Worm (Caenorhabditis elegans) whole organism, young adult: ENCODE results near the gene F38B6.2.
A peak's percentile ranks its signal among the peaks of the same experiment; 100 is the strongest.

Experiments
- B0019.2 ChIP-seq: fragments of 200-800 bp; sonication (Bioruptor generic); conservative IDR thresholded peaks from 2 replicates; pipeline ENCODE4 v1.3.6; 2022; ENCODE audit warnings: missing genetic modification reagents, missing genetic modification characterization, missing compliant biosample characterization
- C17E4.6 ChIP-seq: fragments of 200-800 bp; sonication (Bioruptor generic); IDR thresholded peaks from 2 replicates; pipeline ENCODE4 v1.3.6; 2022; ENCODE audit warnings: missing genetic modification reagents, missing genetic modification characterization, missing compliant biosample characterization
- F22D6.2 ChIP-seq: sonication (generic microtip); optimal IDR thresholded peaks from 2 replicates; lab custom pipeline; 2016; ENCODE audit warnings: mild to moderate bottlenecking, missing genetic modification characterization, missing compliant biosample characterization
- F39B2.1 ChIP-seq: fragments of 200-800 bp; sonication (Bioruptor generic); IDR thresholded peaks from 2 replicates; pipeline ENCODE4 v1.3.6; 2022; ENCODE audit warnings: missing genetic modification reagents, missing genetic modification characterization, missing compliant biosample characterization
- T26A5.8 ChIP-seq: sonication (generic microtip); optimal IDR thresholded peaks from 2 replicates; lab custom pipeline; 2016; ENCODE audit warnings: missing genetic modification characterization, missing compliant biosample characterization
- Y56A3A.18 ChIP-seq: fragments of 200-800 bp; sonication (Bioruptor generic); IDR thresholded peaks from 2 replicates; pipeline ENCODE4 v1.3.6; 2022; ENCODE audit warnings: missing genetic modification reagents, missing genetic modification characterization, missing compliant biosample characterization
- akir-1 ChIP-seq: fragments of 200-800 bp; sonication (Bioruptor generic); optimal IDR thresholded peaks from 2 replicates; lab custom pipeline; 2018; ENCODE audit warnings: mild to moderate bottlenecking, missing genetic modification characterization, moderate library complexity, missing compliant biosample characterization
- aptf-3 ChIP-seq: fragments of 200-800 bp; sonication (Bioruptor generic); IDR thresholded peaks from 2 replicates; pipeline ENCODE4 v1.3.6; 2022; ENCODE audit warnings: missing genetic modification characterization, missing compliant biosample characterization
- bed-2 ChIP-seq: fragments of 200-800 bp; sonication (Bioruptor generic); IDR thresholded peaks from 2 replicates; pipeline ENCODE4 v1.3.6; 2022; ENCODE audit warnings: missing genetic modification reagents, missing genetic modification characterization, missing compliant biosample characterization
- ccch-3 ChIP-seq: fragments of 200-800 bp; sonication (Bioruptor generic); optimal IDR thresholded peaks from 2 replicates; lab custom pipeline; 2018; ENCODE audit warnings: mild to moderate bottlenecking, missing genetic modification characterization, missing compliant biosample characterization
- cebp-1 ChIP-seq, 2 experiments: fragments of 200-800 bp in 1 of 2; sonication (Bioruptor generic) in 1 of 2; sonication (generic microtip) in 1 of 2; IDR thresholded peaks in 1 of 2; optimal IDR thresholded peaks in 1 of 2; 2 replicates each; pipeline versions ENCODE4 v1.3.6 to Lab custom; 2017 to 2022; ENCODE audit warnings: missing compliant biosample characterization in 2 of 2, missing genetic modification characterization in 2 of 2, mild to moderate bottlenecking in 1 of 2, missing genetic modification reagents in 1 of 2, moderate library complexity in 1 of 2
- ceh-40 ChIP-seq: fragments of 200-800 bp; sonication (Bioruptor generic); IDR thresholded peaks from 2 replicates; pipeline ENCODE4 v1.3.6; 2022; ENCODE audit warnings: missing genetic modification characterization, missing compliant biosample characterization
- dox-1 ChIP-seq: fragments of 200-800 bp; sonication (Bioruptor generic); IDR thresholded peaks from 2 replicates; pipeline ENCODE4 v1.3.6; 2022; ENCODE audit warnings: missing genetic modification reagents, missing genetic modification characterization, missing compliant biosample characterization
- efl-1 ChIP-seq: fragments of 150-350 bp; optimal IDR thresholded peaks from 2 replicates; lab custom pipeline; 2014; ENCODE audit warnings: missing biosample characterization, missing genetic modification reagents, missing genetic modification characterization
- ets-4 ChIP-seq: fragments of 200-800 bp; sonication (Bioruptor generic); optimal IDR thresholded peaks from 2 replicates; lab custom pipeline; 2018; ENCODE audit warnings: mild to moderate bottlenecking, missing genetic modification characterization, missing compliant biosample characterization
- hrde-1 ChIP-seq: sonication (generic microtip); optimal IDR thresholded peaks from 2 replicates; lab custom pipeline; 2016; ENCODE audit warnings: missing genetic modification characterization, mild to moderate bottlenecking, missing compliant biosample characterization, moderate library complexity, missing genotype, missing genetic modification reagents, borderline replicate concordance
- lin-35 ChIP-seq, 3 experiments: fragments of 150-350 bp in 2 of 3; sonication (generic microtip) in 1 of 3; optimal IDR thresholded peaks; 2 replicates each; lab custom pipeline; 2014 to 2018; ENCODE audit warnings: missing biosample characterization in 3 of 3, missing genetic modification characterization in 3 of 3, missing genetic modification reagents in 3 of 3
- lir-1 ChIP-seq: fragments of 200-800 bp; sonication (Bioruptor generic); conservative IDR thresholded peaks from 2 replicates; pipeline ENCODE4 v1.3.6; 2022; ENCODE audit warnings: missing genetic modification reagents, missing genetic modification characterization, missing compliant biosample characterization
- madf-10 ChIP-seq: sonication (generic microtip); optimal IDR thresholded peaks from 2 replicates; lab custom pipeline; 2016; ENCODE audit warnings: mild to moderate bottlenecking, missing genetic modification characterization, missing compliant biosample characterization
- nfya-1 ChIP-seq: sonication (generic microtip); optimal IDR thresholded peaks from 2 replicates; lab custom pipeline; 2017; ENCODE audit warnings: antibody characterized with exemption, missing compliant biosample characterization, missing genetic modification characterization, borderline replicate concordance; ENCODE audit not compliant: insufficient read depth
- nfyb-1 ChIP-seq: fragments of 200-800 bp; sonication (Bioruptor generic); IDR thresholded peaks from 2 replicates; pipeline ENCODE4 v1.3.6; 2022; ENCODE audit warnings: missing genetic modification reagents, missing genetic modification characterization, missing compliant biosample characterization
- nhr-179 ChIP-seq: sonication (generic microtip); optimal IDR thresholded peaks from 2 replicates; lab custom pipeline; 2016; ENCODE audit warnings: mild to moderate bottlenecking, missing genetic modification characterization, missing compliant biosample characterization
- nhr-80 ChIP-seq: sonication (generic microtip); optimal IDR thresholded peaks from 2 replicates; lab custom pipeline; 2016; ENCODE audit warnings: missing genetic modification characterization, missing compliant biosample characterization
- nhr-90 ChIP-seq: sonication (generic microtip); optimal IDR thresholded peaks from 2 replicates; lab custom pipeline; 2016; ENCODE audit warnings: missing genotype, mild to moderate bottlenecking, missing genetic modification characterization, missing compliant biosample characterization
- pbrm-1 ChIP-seq: fragments of 200-800 bp; sonication (Bioruptor generic); IDR thresholded peaks from 2 replicates; pipeline ENCODE4 v1.3.6; 2022; ENCODE audit warnings: missing genetic modification reagents, missing genetic modification characterization, missing compliant biosample characterization
- sea-2 ChIP-seq: fragments of 200-800 bp; sonication (Bioruptor generic); IDR thresholded peaks from 2 replicates; pipeline ENCODE4 v1.3.6; 2022; ENCODE audit warnings: missing genetic modification characterization, missing compliant biosample characterization
- sptf-2 ChIP-seq: fragments of 200-800 bp; sonication (Bioruptor generic); optimal IDR thresholded peaks from 2 replicates; lab custom pipeline; 2018; ENCODE audit warnings: mild to moderate bottlenecking, missing genetic modification characterization, missing compliant biosample characterization
- zim-3 ChIP-seq: sonication (generic microtip); optimal IDR thresholded peaks from 2 replicates; lab custom pipeline; 2017; ENCODE audit warnings: mild to moderate bottlenecking, missing genetic modification characterization, moderate library complexity, missing compliant biosample characterization
- ztf-18 ChIP-seq: sonication (generic microtip); optimal IDR thresholded peaks from 2 replicates; lab custom pipeline; 2016; ENCODE audit warnings: missing genotype, mild to moderate bottlenecking, missing genetic modification characterization, missing compliant biosample characterization
- ztf-3 ChIP-seq: fragments of 200-800 bp; sonication (Bioruptor generic); optimal IDR thresholded peaks from 2 replicates; lab custom pipeline; 2018; ENCODE audit warnings: mild to moderate bottlenecking, missing genetic modification characterization, missing compliant biosample characterization
- ztf-6 ChIP-seq: fragments of 200-800 bp; sonication (Bioruptor generic); IDR thresholded peaks from 2 replicates; pipeline ENCODE4 v1.3.6; 2022; ENCODE audit warnings: missing genetic modification reagents, missing genetic modification characterization, missing compliant biosample characterization

The F38B6.2 gene

DNA sequence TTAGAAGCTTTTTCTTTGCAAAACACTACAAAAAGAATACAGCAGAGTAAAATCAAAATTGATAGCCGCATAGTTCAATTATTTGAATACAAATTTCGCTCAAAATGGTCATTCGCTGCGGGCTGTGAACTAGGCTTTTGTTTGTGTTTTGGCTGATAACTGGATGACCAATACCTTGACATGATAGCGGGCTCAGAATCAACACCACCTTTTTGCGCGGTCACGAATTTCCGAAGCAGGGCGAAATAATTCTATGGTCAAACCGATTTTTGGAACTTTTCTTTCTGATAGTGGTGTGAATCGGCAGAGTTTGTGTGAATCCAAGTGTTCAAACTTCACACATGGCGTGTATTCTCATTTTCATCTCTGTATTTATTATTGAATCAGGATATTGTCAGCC, at the start of gene F38B6.2, which contains the start of gene F38B6.7:
TSS of gene F38B6.2 (plus strand) at position 267 of the 400 bp plus-strand sequence.
TSS of gene F38B6.7 (minus strand) at position 101 of the 400 bp plus-strand sequence.
- TF ChIP-seq B0019.2 (GFP tag; lab: Robert Waterston, UW), result no peak
- no peak for TF ChIP-seq ccch-3 (GFP tag; lab: Kevin White, UChicago)
- TF ChIP-seq ceh-40 (GFP tag; lab: Robert Waterston, UW), result no peak

DNA sequence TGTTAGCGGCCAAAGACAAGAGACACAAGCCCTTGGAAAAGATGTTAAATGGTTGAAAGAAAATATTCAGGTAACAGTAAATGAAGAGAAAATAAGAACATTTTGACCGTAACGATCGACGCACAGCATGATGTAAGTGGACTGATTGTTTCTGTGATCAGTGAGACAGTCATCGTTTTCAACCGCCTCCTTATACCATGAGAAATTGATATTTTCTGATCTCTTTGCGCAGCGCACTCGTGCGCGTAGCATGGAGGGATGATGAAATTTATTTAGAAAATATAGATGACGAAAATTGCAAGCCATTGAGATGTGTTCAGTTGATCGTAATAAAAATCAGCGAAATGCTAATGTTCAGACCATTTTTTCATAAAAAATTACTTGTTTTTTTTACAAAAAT, 48.8 kb upstream of the F38B6.2 start:
- TF ChIP-seq ztf-6 (no peak), cebp-1 (GFP tag; IDR thresholded peaks at IDR 0.05; lab: Robert Waterston, UW) (no peak), cebp-1 (tag; optimal IDR thresholded peaks at IDR 0.05; lab: Kevin White, UChicago) (peak; percentile 48)
- TF ChIP-seq, all 124 proteins: peak for 1

DNA sequence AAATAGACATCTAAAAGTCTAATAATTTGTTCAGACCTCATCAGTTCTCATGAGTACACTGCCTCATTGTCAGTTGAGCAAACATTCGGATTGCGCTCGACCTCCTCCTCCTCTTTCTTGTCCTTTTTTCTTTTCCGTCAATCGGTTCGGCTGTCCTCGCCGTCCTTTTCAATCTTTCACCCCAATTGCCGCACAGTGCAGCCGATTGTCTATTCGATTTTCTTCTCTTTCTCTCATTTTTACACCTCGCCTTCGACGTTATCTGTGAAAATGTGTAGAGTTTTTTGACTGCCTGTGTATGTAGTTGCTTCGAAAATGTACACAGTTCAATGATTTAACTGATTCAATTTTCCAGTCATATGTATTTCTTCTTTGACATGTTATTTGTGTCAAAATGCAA, 45.2 kb upstream of the F38B6.2 start:
- no peak for TF ChIP-seq cebp-1 (GFP tag; IDR thresholded peaks at IDR 0.05; lab: Robert Waterston, UW)
- TF ChIP-seq cebp-1 (tag; optimal IDR thresholded peaks at IDR 0.05; lab: Kevin White, UChicago), result peak; percentile 12
- no peak for TF ChIP-seq nhr-179 (tag; lab: Kevin White, UChicago)
- TF ChIP-seq madf-10 (tag; lab: Kevin White, UChicago), result no peak
- TF ChIP-seq ets-4 (GFP tag; lab: Kevin White, UChicago), result no peak
- TF ChIP-seq T26A5.8 (tag; lab: Kevin White, UChicago), result no peak
- TF ChIP-seq zim-3 (tag; lab: Kevin White, UChicago), result no peak
- no peak for TF ChIP-seq lir-1 (GFP tag; lab: Robert Waterston, UW)
- TF ChIP-seq dox-1 (GFP tag; lab: Robert Waterston, UW), result 0 out of 2 replicates have a peak, but pooled peaks have one; percentile 63
- no peak for TF ChIP-seq hrde-1 (tag; lab: Kevin White, UChicago)
- TF ChIP-seq sptf-2, result no peak
- TF ChIP-seq nhr-80 (tag; lab: Kevin White, UChicago), result peak; percentile 92
- TF ChIP-seq nfya-1 (tag; lab: Kevin White, UChicago), result no peak
- TF ChIP-seq nhr-90 (tag; lab: Kevin White, UChicago), result no peak
- TF ChIP-seq, all 124 proteins: peak for 3

DNA sequence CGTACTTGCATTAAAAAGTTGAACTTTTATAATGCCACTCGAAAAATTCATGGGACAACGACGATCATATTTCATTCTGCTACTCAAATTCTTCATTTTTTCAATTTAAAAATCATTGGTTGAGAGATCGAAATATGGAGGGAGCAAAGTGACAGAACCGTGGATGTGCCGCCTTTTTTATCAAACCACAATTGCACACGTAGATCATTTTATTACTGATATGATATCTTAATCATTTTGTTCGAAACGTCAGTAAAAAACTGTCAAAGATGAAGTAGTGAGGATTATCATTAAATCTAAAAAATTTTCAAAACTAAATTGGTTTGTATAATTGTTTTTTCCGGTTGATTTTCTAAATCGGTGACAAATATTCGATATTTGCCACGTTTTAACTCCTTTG, 44.2 kb upstream of the F38B6.2 start:
- TF ChIP-seq akir-1 (GFP tag; lab: Kevin White, UChicago) (no peak), nhr-80 (tag; lab: Kevin White, UChicago) (peak; percentile 50)

DNA sequence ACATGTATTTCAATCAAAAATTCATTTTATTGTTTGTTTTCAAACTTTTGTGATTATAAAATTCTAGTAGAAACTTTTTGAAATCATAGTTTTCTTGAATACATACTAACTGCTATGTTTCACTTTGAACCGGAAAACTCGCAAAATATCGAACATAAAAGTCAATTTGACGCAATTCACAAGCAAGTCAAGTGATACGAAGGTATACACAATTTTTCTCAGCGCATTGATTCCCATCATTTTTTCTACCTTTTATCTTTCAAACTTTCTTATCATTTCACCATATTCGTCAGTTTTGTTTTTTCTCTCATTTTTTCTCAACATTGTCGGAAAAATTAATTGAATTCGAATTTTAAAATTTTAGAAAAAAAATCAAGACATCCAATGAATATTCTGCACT, 43.2 kb upstream of the F38B6.2 start, which contains the start of gene nhr-173:
TSS of gene nhr-173 (plus strand) at position 366 of the 400 bp plus-strand sequence.
- TF ChIP-seq nhr-80 (tag; lab: Kevin White, UChicago), result peak; percentile 47
- TF ChIP-seq F22D6.2, result no peak

DNA sequence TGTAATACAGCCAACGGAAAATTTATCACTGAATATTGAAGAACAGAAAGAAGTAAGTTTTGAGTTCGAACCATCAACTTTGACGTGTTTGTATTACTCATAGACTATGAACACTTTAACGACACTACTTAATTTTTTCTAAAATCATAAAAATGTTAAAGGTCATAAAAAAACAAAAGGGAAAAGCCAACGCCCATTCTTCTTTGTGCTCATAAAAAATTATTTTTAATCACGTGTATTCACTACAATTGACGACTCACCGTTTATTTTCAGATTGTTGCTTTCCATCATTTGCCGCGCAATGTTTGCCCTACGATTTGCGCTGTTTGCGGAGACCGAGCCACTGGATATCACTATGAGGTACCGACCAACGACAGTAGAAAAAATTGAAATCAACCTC, 42.1 kb upstream of the F38B6.2 start:
- no peak for TF ChIP-seq F39B2.1 (GFP tag; lab: Robert Waterston, UW)
- no peak for TF ChIP-seq nfyb-1 (GFP tag; lab: Robert Waterston, UW)
- no peak for TF ChIP-seq aptf-3 (GFP tag; lab: Robert Waterston, UW)
- no peak for TF ChIP-seq Y56A3A.18 (GFP tag; lab: Robert Waterston, UW)
- no peak for TF ChIP-seq ztf-18 (tag; lab: Kevin White, UChicago)
- TF ChIP-seq bed-2 (GFP tag; lab: Robert Waterston, UW), result no peak
- no peak for TF ChIP-seq C17E4.6 (GFP tag; lab: Robert Waterston, UW)
- TF ChIP-seq sea-2 (GFP tag; lab: Robert Waterston, UW), result no peak
- TF ChIP-seq ztf-3 (GFP tag; lab: Kevin White, UChicago), result no peak
- TF ChIP-seq lin-35 (GFP tag; optimal IDR thresholded peaks at IDR 0.05; lab: Kevin White, UChicago), result no peak
- TF ChIP-seq pbrm-1 (GFP tag; lab: Robert Waterston, UW), result no peak
- TF ChIP-seq efl-1 (GFP tag; lab: Kevin White, UChicago), result no peak
